Fruit fly (Drosophila melanogaster): Measurements from ENCODE around the gene CG8679.

- TF ChIP-seq psq (optimal IDR thresholded peaks at IDR 0.05) = no peak
- no peak for TF ChIP-seq CG8478 (optimal IDR thresholded peaks at IDR 0.05)
- no peak for TF ChIP-seq pan (optimal IDR thresholded peaks at IDR 0.05)
- TF ChIP-seq usp (GFP tag; optimal IDR thresholded peaks at IDR 0.05) = no peak
- TF ChIP-seq Dll (optimal IDR thresholded peaks at IDR 0.05) = no peak
- TF ChIP-seq EcR (GFP tag; optimal IDR thresholded peaks at IDR 0.05) = no peak
Measured at dm6 chr2L:21237048-21237747, 18.9 kb upstream of the CG8679 start, which contains the start of gene Hr39.
